Fruit fly (Drosophila melanogaster): ENCODE results near the gene CG2887.

CG2887 gene

dm6 chrX:10487964-10488605 lies 9.8 kb upstream of the CG2887 start (continued):
- peak; percentile 40; the same call in 1 of the 3 replicates for TF ChIP-seq Aef1 (GFP tag; IDR thresholded peaks at IDR 0.05)
- peak; percentile 30 for TF ChIP-seq org-1 (GFP tag; optimal IDR thresholded peaks at IDR 0.05)
- no peak for TF ChIP-seq pb (GFP tag; optimal IDR thresholded peaks at IDR 0.05)
- peak; percentile 42 for TF ChIP-seq mam (GFP tag; optimal IDR thresholded peaks at IDR 0.05)
- TF ChIP-seq twi (tag; optimal IDR thresholded peaks at IDR 0.05), result no peak
- 0 out of 2 replicates have a peak, but pooled peaks have one; percentile 16 for TF ChIP-seq CG31441 (GFP tag; IDR thresholded peaks at IDR 0.05)
- no peak for TF ChIP-seq CG6813 (GFP tag; optimal IDR thresholded peaks at IDR 0.05)
- peak; percentile 52 for TF ChIP-seq CG12769 (tag; optimal IDR thresholded peaks at IDR 0.05)
- TF ChIP-seq pho (GFP tag; optimal IDR thresholded peaks at IDR 0.05), result peak; percentile 44
- peak; percentile 65 for TF ChIP-seq CG3281 (GFP tag; optimal IDR thresholded peaks at IDR 0.05)
- no peak for TF ChIP-seq CG1792 (GFP tag; optimal IDR thresholded peaks at IDR 0.05)
- TF ChIP-seq sug (tag; optimal IDR thresholded peaks at IDR 0.05), result peak; percentile 96
- peak; percentile 36 for TF ChIP-seq fd3F (GFP tag; optimal IDR thresholded peaks at IDR 0.05)
- no peak for TF ChIP-seq CG16863 (GFP tag; optimal IDR thresholded peaks at IDR 0.05)
- peak; percentile 72 for TF ChIP-seq grn (GFP tag; optimal IDR thresholded peaks at IDR 0.05)
- no peak for TF ChIP-seq gcm2 (GFP tag; optimal IDR thresholded peaks at IDR 0.05)
- TF ChIP-seq CG9932 (GFP tag; IDR thresholded peaks at IDR 0.05), result peak; percentile 48; the same call in 1 of the 2 replicates
- no peak for TF ChIP-seq CG3838 (GFP tag; optimal IDR thresholded peaks at IDR 0.05)
- peak; percentile 31 for TF ChIP-seq CG9876 (GFP tag; optimal IDR thresholded peaks at IDR 0.05)
- TF ChIP-seq MESR4 (GFP tag; optimal IDR thresholded peaks at IDR 0.05), result no peak
- TF ChIP-seq CG10366 (GFP tag; IDR thresholded peaks at IDR 0.05), result no peak
- peak; percentile 57 for TF ChIP-seq zfh2 (GFP tag; optimal IDR thresholded peaks at IDR 0.05)
- TF ChIP-seq dmrt99B (tag; optimal IDR thresholded peaks at IDR 0.05), result peak; percentile 34
- peak; percentile 9 for TF ChIP-seq CG13894 (tag; optimal IDR thresholded peaks at IDR 0.05)
- no peak for TF ChIP-seq cad (GFP tag; optimal IDR thresholded peaks at IDR 0.05)
- no peak for TF ChIP-seq B-H2 (GFP tag; optimal IDR thresholded peaks at IDR 0.05)
- peak; percentile 53 for TF ChIP-seq CG13296 (GFP tag; optimal IDR thresholded peaks at IDR 0.05)
- TF ChIP-seq CHES-1-like (GFP tag; optimal IDR thresholded peaks at IDR 0.05), result peak; percentile 50
- peak; percentile 60 for TF ChIP-seq CG9727 (GFP tag; optimal IDR thresholded peaks at IDR 0.05)
- TF ChIP-seq D (optimal IDR thresholded peaks at IDR 0.05), result no peak
- no peak for TF ChIP-seq D (GFP tag; optimal IDR thresholded peaks at IDR 0.05)
- TF ChIP-seq sr (GFP tag; IDR thresholded peaks at IDR 0.05), result no peak
- peak; percentile 54 for TF ChIP-seq sens (GFP tag)
- TF ChIP-seq Awh (GFP tag; IDR thresholded peaks at IDR 0.05), result no peak
- TF ChIP-seq trem (tag; optimal IDR thresholded peaks at IDR 0.05), result no peak
- TF ChIP-seq BtbVII (GFP tag; optimal IDR thresholded peaks at IDR 0.05), result peak; percentile 74
- TF ChIP-seq Hmx (GFP tag; optimal IDR thresholded peaks at IDR 0.05), result no peak
- TF ChIP-seq Sox102F (GFP tag; optimal IDR thresholded peaks at IDR 0.05), result peak; percentile 8
- TF ChIP-seq Sin3A (optimal IDR thresholded peaks at IDR 0.05), result no peak
- TF ChIP-seq Gug (GFP tag; IDR thresholded peaks at IDR 0.05), result peak; percentile 21; the same call in 1 of the 4 replicates
- peak; percentile 59 for TF ChIP-seq CG7786 (GFP tag; optimal IDR thresholded peaks at IDR 0.05)
- no peak for TF ChIP-seq bbx (GFP tag; IDR thresholded peaks at IDR 0.05; ENCODE audit: partially characterized antibody)
- TF ChIP-seq Myb (GFP tag; optimal IDR thresholded peaks at IDR 0.05), result peak; percentile 36
- peak; percentile 54 for TF ChIP-seq CG10209 (GFP tag; optimal IDR thresholded peaks at IDR 0.05)
- TF ChIP-seq Ptx1 (GFP tag; IDR thresholded peaks at IDR 0.05), result peak; percentile 57
- TF ChIP-seq CG8281 (tag; optimal IDR thresholded peaks at IDR 0.05), result no peak
- no peak for TF ChIP-seq CG3726 (GFP tag; IDR thresholded peaks at IDR 0.05)
- TF ChIP-seq CG14014 (GFP tag; IDR thresholded peaks at IDR 0.05), result 0 out of 2 replicates have a peak, but pooled peaks have one; percentile 22
- peak; percentile 7 for TF ChIP-seq Sry-δ (GFP tag; optimal IDR thresholded peaks at IDR 0.05)
- no peak for TF ChIP-seq CG12219 (GFP tag; optimal IDR thresholded peaks at IDR 0.05)
- no peak for TF ChIP-seq jigr1 (GFP tag; IDR thresholded peaks at IDR 0.05)
